Fruit fly (Drosophila melanogaster): ENCODE measurements around the gene Rab3GAP1.

- TF ChIP-seq CG8478 (optimal IDR thresholded peaks at IDR 0.05): no peak
- TF ChIP-seq CTCF (optimal IDR thresholded peaks at IDR 0.05): no peak
Observed at dm6 chr2L:1637265-1637664, 26.3 kb upstream of the Rab3GAP1 start.
